Fruit fly (Drosophila melanogaster) whole organism, embryonic: ENCODE measurements around the gene akirin.

Source experiments
- CG12219 ChIP-seq: fragments of 200-800 bp; sonication (Bioruptor generic); optimal IDR thresholded peaks from 3 replicates; lab custom pipeline; 2018; ENCODE audit warnings: missing biosample characterization, mild to moderate bottlenecking, missing genetic modification characterization
- Hr3 ChIP-seq: fragments of 200-800 bp; sonication (Bioruptor generic); optimal IDR thresholded peaks from 3 replicates; lab custom pipeline; 2016; ENCODE audit warnings: missing biosample characterization, missing genetic modification characterization

DNA sequence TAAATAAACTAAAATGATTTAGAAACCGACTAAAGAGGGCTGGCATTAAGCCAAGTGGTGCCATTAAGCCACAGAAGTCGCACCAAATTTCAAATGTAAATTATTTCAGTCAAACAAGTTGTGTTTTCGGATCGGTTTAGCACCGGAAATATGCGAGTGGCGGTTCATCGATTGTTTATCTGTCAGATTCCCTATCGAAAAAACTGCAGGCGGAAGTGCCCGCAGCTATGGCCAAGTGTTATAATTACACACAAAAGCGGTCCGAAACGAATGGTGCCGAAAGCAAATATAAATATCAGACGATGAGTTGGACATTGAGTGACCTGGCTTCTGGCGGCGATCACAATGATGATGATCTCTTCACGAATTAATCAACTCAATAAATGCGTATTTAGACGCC lies 20.4 kb downstream of the akirin start:
- TF ChIP-seq CG12219 (GFP tag; lab: Kevin White, UChicago) (no peak), Hr3 (no peak)
